Fruit fly (Drosophila melanogaster) whole organism, embryonic: ENCODE measurements around the gene DopEcR.
A peak's percentile ranks its signal among the peaks of the same experiment; 100 is the strongest.

Experiments used
- CG11456 ChIP-seq: fragments of 200-800 bp; sonication (Bioruptor generic); IDR thresholded peaks from 3 replicates; pipeline ENCODE4 v1.3.6; 2022; ENCODE audit warnings: missing biosample characterization, missing genetic modification characterization
- CG11723 ChIP-seq: fragments of 200-800 bp; sonication (Bioruptor generic); optimal IDR thresholded peaks from 2 replicates; lab custom pipeline; 2017; ENCODE audit warnings: missing biosample characterization, mild to moderate bottlenecking, missing genetic modification characterization
- CG12071 ChIP-seq: fragments of 200-800 bp; sonication (Bioruptor generic); optimal IDR thresholded peaks from 3 replicates; lab custom pipeline; 2018; ENCODE audit warnings: missing biosample characterization, mild to moderate bottlenecking, missing genetic modification characterization
- CG12155 ChIP-seq: fragments of 200-800 bp; sonication (Bioruptor generic); optimal IDR thresholded peaks from 3 replicates; lab custom pipeline; 2016; ENCODE audit warnings: missing biosample characterization, missing genetic modification characterization
- CG13287 ChIP-seq: fragments of 200-800 bp; sonication (Bioruptor generic); IDR thresholded peaks from 2 replicates; pipeline ENCODE4 v1.3.6; 2022; ENCODE audit warnings: missing biosample characterization, missing genetic modification characterization; ENCODE audit not compliant: partially characterized antibody
- CG13296 ChIP-seq: fragments of 200-800 bp; sonication (Bioruptor generic); optimal IDR thresholded peaks from 3 replicates; lab custom pipeline; 2018; ENCODE audit warnings: missing biosample characterization, mild to moderate bottlenecking, missing genetic modification characterization
- CG1647 ChIP-seq: fragments of 200-800 bp; sonication (Bioruptor generic); optimal IDR thresholded peaks from 3 replicates; lab custom pipeline; 2016; ENCODE audit warnings: missing biosample characterization, missing genetic modification characterization
- CG17802 ChIP-seq: fragments of 200-800 bp; sonication (Bioruptor generic); optimal IDR thresholded peaks from 2 replicates; lab custom pipeline; 2018; ENCODE audit warnings: missing biosample characterization, mild to moderate bottlenecking, missing genetic modification characterization, moderate library complexity
- CG1832 ChIP-seq: fragments of 200-800 bp; sonication (Bioruptor generic); optimal IDR thresholded peaks from 2 replicates; lab custom pipeline; 2017; ENCODE audit warnings: missing biosample characterization, mild to moderate bottlenecking, missing genetic modification characterization, inconsistent platforms
- CG18599 ChIP-seq: fragments of 200-800 bp; sonication (Bioruptor generic); optimal IDR thresholded peaks from 3 replicates; lab custom pipeline; 2017; ENCODE audit warnings: missing biosample characterization, missing genetic modification characterization, mild to moderate bottlenecking, moderate library complexity, missing genetic modification reagents
- CG30403 ChIP-seq: fragments of 200-800 bp; sonication (Bioruptor generic); optimal IDR thresholded peaks from 3 replicates; lab custom pipeline; 2016; ENCODE audit warnings: missing biosample characterization, missing genetic modification characterization
- CG31224 ChIP-seq: fragments of 200-800 bp; sonication (Bioruptor generic); IDR thresholded peaks from 2 replicates; pipeline ENCODE4 v1.3.6; 2022; ENCODE audit warnings: missing biosample characterization, missing genetic modification characterization
- CG3281 ChIP-seq: fragments of 200-800 bp; sonication (Bioruptor generic); optimal IDR thresholded peaks from 3 replicates; lab custom pipeline; 2017; ENCODE audit warnings: missing biosample characterization, mild to moderate bottlenecking, missing genetic modification characterization
- CG4707 ChIP-seq: fragments of 200-800 bp; sonication (Bioruptor generic); optimal IDR thresholded peaks from 2 replicates; lab custom pipeline; 2018; ENCODE audit warnings: missing biosample characterization, mild to moderate bottlenecking, missing genetic modification characterization, moderate library complexity
- CG6272 ChIP-seq: fragments of 200-800 bp; sonication (Bioruptor generic); IDR thresholded peaks from 2 replicates; pipeline ENCODE4 v1.3.6; 2022; ENCODE audit warnings: missing biosample characterization, missing genetic modification characterization
- CG7357 ChIP-seq: fragments of 200-800 bp; sonication (Bioruptor generic); IDR thresholded peaks from 3 replicates; pipeline ENCODE4 v1.3.6; 2022; ENCODE audit warnings: missing biosample characterization, missing genetic modification characterization
- CG7839 ChIP-seq: fragments of 200-800 bp; sonication (Bioruptor generic); optimal IDR thresholded peaks from 3 replicates; lab custom pipeline; 2018; ENCODE audit warnings: missing biosample characterization, mild to moderate bottlenecking, missing genetic modification characterization, moderate library complexity
- CG7963 ChIP-seq: fragments of 200-800 bp; sonication (Bioruptor generic); IDR thresholded peaks from 3 replicates; pipeline ENCODE4 v1.3.6; 2022; ENCODE audit warnings: missing biosample characterization, missing genetic modification characterization; ENCODE audit not compliant: partially characterized antibody
- D19A ChIP-seq: fragments of 200-800 bp; optimal IDR thresholded peaks from 3 replicates; lab custom pipeline; 2019; ENCODE audit warnings: missing biosample characterization, mild to moderate bottlenecking, missing genetic modification characterization, moderate library complexity
- Dll ChIP-seq: fragments of 200-800 bp; sonication (Bioruptor generic); IDR thresholded peaks from 4 replicates; pipeline ENCODE4 v1.3.6; 2022; ENCODE audit warnings: missing biosample characterization, missing genetic modification characterization; ENCODE audit not compliant: partially characterized antibody
- Fer2 ChIP-seq: fragments of 200-800 bp; sonication (Bioruptor generic); optimal IDR thresholded peaks from 2 replicates; lab custom pipeline; 2018; ENCODE audit warnings: missing biosample characterization, mild to moderate bottlenecking, missing genetic modification characterization, moderate library complexity
- Hmr ChIP-seq: fragments of 200-800 bp; sonication (Bioruptor generic); optimal IDR thresholded peaks from 3 replicates; lab custom pipeline; 2017; ENCODE audit warnings: mild to moderate bottlenecking, missing biosample characterization, missing genetic modification reagents, missing genetic modification characterization
- Mrtf ChIP-seq: fragments of 200-800 bp; sonication (Bioruptor generic); IDR thresholded peaks from 3 replicates; pipeline ENCODE4 v1.3.6; 2022; ENCODE audit warnings: missing biosample characterization, missing genetic modification characterization
- Neu2 ChIP-seq: fragments of 200-800 bp; sonication (Bioruptor generic); optimal IDR thresholded peaks from 3 replicates; lab custom pipeline; 2016; ENCODE audit warnings: missing biosample characterization, missing genetic modification characterization, borderline replicate concordance
- NfI ChIP-seq: fragments of 200-800 bp; sonication (Bioruptor generic); optimal IDR thresholded peaks from 3 replicates; lab custom pipeline; 2018; ENCODE audit warnings: missing biosample characterization, mild to moderate bottlenecking, missing genetic modification characterization, moderate library complexity
- Opbp ChIP-seq: fragments of 200-800 bp; sonication (Bioruptor generic); IDR thresholded peaks from 3 replicates; pipeline ENCODE4 v1.3.6; 2022; ENCODE audit warnings: missing biosample characterization, missing genetic modification characterization; ENCODE audit not compliant: partially characterized antibody
- Xrp1 ChIP-seq: fragments of 200-800 bp; sonication (Bioruptor generic); IDR thresholded peaks from 2 replicates; pipeline ENCODE4 v1.3.6; 2022; ENCODE audit warnings: missing biosample characterization, missing genetic modification characterization
- ase ChIP-seq: fragments of 200-800 bp; sonication (Bioruptor generic); IDR thresholded peaks from 3 replicates; pipeline ENCODE4 v1.3.6; 2022; ENCODE audit warnings: missing biosample characterization, missing genetic modification characterization
- ci ChIP-seq: fragments of 200-800 bp; sonication (Bioruptor generic); IDR thresholded peaks from 3 replicates; pipeline ENCODE4 v1.3.6; 2022; ENCODE audit warnings: missing biosample characterization, missing genetic modification characterization
- crp ChIP-seq, 2 experiments: fragments of 200-800 bp; sonication (Bioruptor generic); optimal IDR thresholded peaks; 2 replicates in 1 of 2; 3 replicates in 1 of 2; lab custom pipeline; 2017; ENCODE audit warnings: missing biosample characterization in 2 of 2, missing genetic modification characterization in 2 of 2, mild to moderate bottlenecking in 1 of 2, moderate library complexity in 1 of 2
- dmrt99B ChIP-seq: fragments of 200-800 bp; sonication (Bioruptor generic); optimal IDR thresholded peaks from 2 replicates; lab custom pipeline; 2018; ENCODE audit warnings: missing biosample characterization, mild to moderate bottlenecking, missing genetic modification characterization, moderate library complexity
- fu2 ChIP-seq: fragments of 200-800 bp; sonication (Bioruptor generic); optimal IDR thresholded peaks from 2 replicates; lab custom pipeline; 2016; ENCODE audit warnings: missing biosample characterization, missing genetic modification characterization
- gcm2 ChIP-seq: fragments of 200-800 bp; sonication (Bioruptor generic); optimal IDR thresholded peaks from 2 replicates; lab custom pipeline; 2016; ENCODE audit warnings: missing biosample characterization, missing genetic modification characterization
- gem ChIP-seq: fragments of 200-800 bp; sonication (Bioruptor generic); optimal IDR thresholded peaks from 2 replicates; lab custom pipeline; 2019; ENCODE audit warnings: missing biosample characterization, mild to moderate bottlenecking, missing genetic modification characterization, moderate library complexity
- gsb ChIP-seq: fragments of 200-800 bp; sonication (Bioruptor generic); IDR thresholded peaks from 2 replicates; pipeline ENCODE4 v1.3.6; 2022; ENCODE audit warnings: missing biosample characterization, missing genetic modification characterization
- jing ChIP-seq: fragments of 200-800 bp; sonication (Bioruptor generic); optimal IDR thresholded peaks from 2 replicates; lab custom pipeline; 2018; ENCODE audit warnings: missing biosample characterization, mild to moderate bottlenecking, missing genetic modification characterization
- jumu ChIP-seq: fragments of 200-800 bp; sonication (Bioruptor generic); optimal IDR thresholded peaks from 3 replicates; lab custom pipeline; 2016; ENCODE audit warnings: missing biosample characterization, missing genetic modification characterization
- lilli ChIP-seq: fragments of 200-800 bp; sonication (Bioruptor generic); optimal IDR thresholded peaks from 3 replicates; lab custom pipeline; 2016; ENCODE audit warnings: missing biosample characterization, missing genetic modification characterization
- ranshi ChIP-seq: fragments of 200-800 bp; sonication (Bioruptor generic); IDR thresholded peaks from 2 replicates; pipeline ENCODE4 v1.3.6; 2022; ENCODE audit warnings: missing biosample characterization, missing genetic modification characterization
- rib ChIP-seq: fragments of 200-800 bp; sonication (Bioruptor generic); IDR thresholded peaks from 2 replicates; pipeline ENCODE4 v1.3.6; 2022; ENCODE audit warnings: missing biosample characterization, missing genetic modification characterization
- run ChIP-seq: fragments of 200-800 bp; sonication (Bioruptor generic); optimal IDR thresholded peaks from 3 replicates; lab custom pipeline; 2018; ENCODE audit warnings: missing biosample characterization, mild to moderate bottlenecking, missing genetic modification characterization
- sob ChIP-seq: fragments of 200-800 bp; sonication (Bioruptor generic); IDR thresholded peaks from 2 replicates; pipeline ENCODE4 v1.3.6; 2022; ENCODE audit warnings: missing biosample characterization, missing genetic modification characterization
- stwl ChIP-seq: fragments of 200-800 bp; sonication (Bioruptor generic); optimal IDR thresholded peaks from 3 replicates; lab custom pipeline; 2018; ENCODE audit warnings: missing biosample characterization, mild to moderate bottlenecking, missing genetic modification characterization, moderate library complexity
- tna ChIP-seq: fragments of 200-800 bp; sonication (Bioruptor generic); IDR thresholded peaks from 2 replicates; pipeline ENCODE4 v1.3.6; 2022; ENCODE audit warnings: missing biosample characterization, missing genetic modification characterization; ENCODE audit not compliant: partially characterized antibody
- yki ChIP-seq: fragments of >200 bp; optimal IDR thresholded peaks from 3 replicates; lab custom pipeline; 2018
- z ChIP-seq: fragments of 200-800 bp; sonication (Bioruptor generic); IDR thresholded peaks from 3 replicates; pipeline ENCODE4 v1.3.6; 2022; ENCODE audit warnings: missing biosample characterization, missing genetic modification characterization
- zfh1 ChIP-seq: fragments of 200-800 bp; sonication (Bioruptor generic); IDR thresholded peaks from 3 replicates; pipeline ENCODE4 v1.3.6; 2022; ENCODE audit warnings: missing biosample characterization, missing genetic modification characterization

Gene DopEcR

dm6 chr3L:4363887-4364794 is 16.0 kb downstream of the DopEcR start, which contains the start of the genes Cip4 and mRpS6 (continued):
- TF ChIP-seq D19A, result no peak
- peak; percentile 6 for TF ChIP-seq CG3281 (GFP tag; lab: Kevin White, UChicago)
- peak; percentile 61; the same call in 2 of the 3 replicates for TF ChIP-seq ase (GFP tag; lab: Robert Waterston, UW)
- TF ChIP-seq ci (GFP tag; lab: Robert Waterston, UW), result peak; percentile 90
- TF ChIP-seq fu2 (GFP tag; lab: Kevin White, UChicago), result peak; percentile 10
- peak; percentile 39 for TF ChIP-seq stwl (tag; lab: Kevin White, UChicago)
- peak; percentile 70 for TF ChIP-seq dmrt99B
- TF ChIP-seq CG12155 (GFP tag; lab: Kevin White, UChicago), result peak; percentile 72
- peak; percentile 39; the same call in 1 of the 3 replicates for TF ChIP-seq CG7357
- TF ChIP-seq CG11723 (GFP tag; lab: Kevin White, UChicago), result peak; percentile 33
- TF ChIP-seq tna, result peak; percentile 48; the same call in 1 of the 2 replicates
- TF ChIP-seq run, result peak; percentile 41
- no peak for TF ChIP-seq CG1832 (GFP tag; lab: Kevin White, UChicago)
- TF ChIP-seq zfh1 (GFP tag; lab: Robert Waterston, UW), result peak; percentile 76
- TF ChIP-seq ranshi, result 0 out of 2 replicates have a peak, but pooled peaks have one; percentile 41
- peak; percentile 74 for TF ChIP-seq Xrp1 (GFP tag; lab: Robert Waterston, UW)
- TF ChIP-seq CG4707 (GFP tag; lab: Kevin White, UChicago), result no peak
- TF ChIP-seq CG7839 (tag; lab: Kevin White, UChicago), result peak; percentile 88
- peak; percentile 65 for TF ChIP-seq Dll (GFP tag; lab: Robert Waterston, UW)
- TF ChIP-seq yki, result no peak
- TF ChIP-seq CG12071 (GFP tag; lab: Kevin White, UChicago), result no peak
- peak in 1 of 2 experiments; percentile 87 for TF ChIP-seq crp (GFP tag; optimal IDR thresholded peaks at IDR 0.05; lab: Kevin White, UChicago)
- peak; percentile 69 for TF ChIP-seq CG13296 (GFP tag; lab: Kevin White, UChicago)
- peak; percentile 19 for TF ChIP-seq jing
- no peak for TF ChIP-seq gsb (GFP tag; lab: Robert Waterston, UW)
- TF ChIP-seq CG6272 (GFP tag; lab: Robert Waterston, UW), result no peak
- TF ChIP-seq CG7963 (GFP tag; lab: Robert Waterston, UW), result 0 out of 3 replicates have a peak, but pooled peaks have one; percentile 34
- TF ChIP-seq Mrtf (GFP tag; lab: Robert Waterston, UW), result peak; percentile 77; the same call in 2 of the 3 replicates
- TF ChIP-seq Fer2 (tag; lab: Kevin White, UChicago), result no peak
- TF ChIP-seq Hmr (GFP tag; lab: Kevin White, UChicago), result peak; percentile 87
- peak; percentile 88 for TF ChIP-seq CG30403
- TF ChIP-seq jumu (GFP tag; lab: Kevin White, UChicago), result no peak
- TF ChIP-seq z (GFP tag; lab: Robert Waterston, UW), result no peak; the same call in 2 of the 3 replicates
- TF ChIP-seq lilli (GFP tag; lab: Kevin White, UChicago), result peak; percentile 84
- TF ChIP-seq CG31224 (GFP tag; lab: Robert Waterston, UW), result peak; percentile 51; the same call in 1 of the 2 replicates
- TF ChIP-seq CG1647 (GFP tag; lab: Kevin White, UChicago), result peak; percentile 38
- no peak for TF ChIP-seq Neu2 (GFP tag; lab: Kevin White, UChicago)
- no peak for TF ChIP-seq CG17802
- TF ChIP-seq NfI, result peak; percentile 85
- peak; percentile 78 for TF ChIP-seq sob (GFP tag; lab: Robert Waterston, UW)
- peak; percentile 49 for TF ChIP-seq CG13287 (GFP tag; lab: Robert Waterston, UW)
- peak; percentile 53 for TF ChIP-seq rib (GFP tag; lab: Robert Waterston, UW)
- peak; percentile 12; the same call in 1 of the 3 replicates for TF ChIP-seq Opbp (GFP tag; lab: Robert Waterston, UW)
- TF ChIP-seq CG18599 (GFP tag; lab: Kevin White, UChicago), result peak; percentile 37
- TF ChIP-seq gcm2 (GFP tag; lab: Kevin White, UChicago), result peak; percentile 1
- TF ChIP-seq CG11456, result peak; percentile 85
- TF ChIP-seq gem (tag; lab: Kevin White, UChicago), result peak; percentile 93
